Worm (Caenorhabditis elegans): Measurements from ENCODE around the gene srbc-36.
A peak's percentile ranks its signal among the peaks of the same experiment; 100 is the strongest.

The srbc-36 gene

DNA sequence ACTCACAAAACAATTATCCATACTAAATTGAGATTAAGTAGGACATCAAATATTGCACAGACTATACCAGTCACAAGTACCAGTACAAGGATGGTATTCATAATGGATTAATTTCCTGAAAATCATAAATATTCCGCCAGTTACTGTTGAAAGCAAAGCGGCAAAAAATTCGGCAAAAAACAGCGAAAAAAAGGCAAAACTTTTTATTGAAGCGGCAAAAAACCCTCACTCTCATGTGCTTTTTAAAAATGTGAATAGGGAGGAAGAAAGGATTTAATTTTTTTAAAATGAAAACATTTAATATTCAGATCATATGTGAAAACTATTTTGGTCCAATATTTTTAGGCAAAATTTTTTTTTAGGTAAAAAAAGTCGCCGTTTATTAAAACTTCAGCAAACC lies 19.6 kb downstream of the srbc-36 start, which contains the start of gene srbc-29:
srbc-29 (minus strand) TSS at position 101 of the 400 bp plus-strand sequence.
- TF ChIP-seq egl-27 (tag; optimal IDR thresholded peaks at IDR 0.05): no peak
- TF ChIP-seq dmd-8 (GFP tag; IDR thresholded peaks at IDR 0.05): no peak

DNA sequence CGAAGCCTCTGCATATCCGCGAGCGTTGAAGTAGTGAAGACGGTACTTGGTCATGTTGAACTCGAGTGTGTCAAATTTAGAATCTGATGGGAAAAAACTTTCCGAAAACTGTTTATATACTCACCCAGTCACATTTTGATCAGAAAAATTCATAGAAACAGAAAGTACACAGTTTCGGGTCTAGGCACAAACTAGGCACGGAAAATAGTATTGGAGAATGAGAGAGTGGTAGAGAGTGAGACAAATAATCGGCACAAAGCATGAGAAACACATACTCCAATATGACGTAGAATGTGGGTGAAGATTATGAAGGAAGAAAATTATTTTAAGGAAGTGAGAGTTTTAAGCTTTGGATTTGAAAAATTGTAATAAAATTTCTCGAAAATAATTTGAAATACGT lies 21.9 kb downstream of the srbc-36 start, which contains the start of gene gst-33:
gst-33 (minus strand) TSS at position 127 of the 400 bp plus-strand sequence.
- no peak for TF ChIP-seq php-3 (GFP tag; IDR thresholded peaks at IDR 0.05)
- no peak for TF ChIP-seq nhr-11 (tag; optimal IDR thresholded peaks at IDR 0.05)
- TF ChIP-seq F10B5.3 (tag; optimal IDR thresholded peaks at IDR 0.05): no peak
- no peak for TF ChIP-seq nhr-10 (tag; optimal IDR thresholded peaks at IDR 0.05)
- TF ChIP-seq pha-4 (GFP tag; IDR thresholded peaks at IDR 0.05): no peak
- no peak for TF ChIP-seq pha-4 (tag; optimal IDR thresholded peaks at IDR 0.05)
- TF ChIP-seq T26A8.4 (GFP tag; IDR thresholded peaks at IDR 0.05): no peak
- TF ChIP-seq lin-15B (tag; optimal IDR thresholded peaks at IDR 0.05): no peak
- TF ChIP-seq mxl-2 (GFP tag; conservative IDR thresholded peaks at IDR 0.05): no peak
- peak; percentile 50 for TF ChIP-seq pqm-1 (tag; optimal IDR thresholded peaks at IDR 0.05)
- TF ChIP-seq nhr-77 (tag; optimal IDR thresholded peaks at IDR 0.05): peak; percentile 50
- TF ChIP-seq lin-39 (tag; optimal IDR thresholded peaks at IDR 0.05): no peak
- no peak for TF ChIP-seq nhr-76 (tag; optimal IDR thresholded peaks at IDR 0.05)
- no peak for TF ChIP-seq ces-1 (GFP tag; optimal IDR thresholded peaks at IDR 0.05)
- TF ChIP-seq snpc-4 (tag; optimal IDR thresholded peaks at IDR 0.05): no peak
- TF ChIP-seq ctbp-1 (GFP tag; IDR thresholded peaks at IDR 0.05): no peak
- TF ChIP-seq T20F7.1 (GFP tag; optimal IDR thresholded peaks at IDR 0.05): no peak
- peak; percentile 98 for TF ChIP-seq nhr-28 (tag; optimal IDR thresholded peaks at IDR 0.05)
- no peak for TF ChIP-seq daf-8 (GFP tag; IDR thresholded peaks at IDR 0.05)
- no peak for TF ChIP-seq R02D3.7 (tag; optimal IDR thresholded peaks at IDR 0.05)
- no peak for TF ChIP-seq lim-7 (GFP tag; IDR thresholded peaks at IDR 0.05)
- no peak for TF ChIP-seq daf-16 (GFP tag; optimal IDR thresholded peaks at IDR 0.05)
- TF ChIP-seq daf-16 (tag; optimal IDR thresholded peaks at IDR 0.05): peak; percentile 87
- TF ChIP-seq nhr-102 (tag; optimal IDR thresholded peaks at IDR 0.05): peak; percentile 97
- no peak for TF ChIP-seq aha-1 (tag)
- no peak for TF ChIP-seq duxl-1 (tag; optimal IDR thresholded peaks at IDR 0.05; ENCODE audit: poor library complexity)
- no peak for TF ChIP-seq dve-1 (tag; optimal IDR thresholded peaks at IDR 0.05; ENCODE audit: insufficient read depth)
- no peak for TF ChIP-seq lin-1 (GFP tag; IDR thresholded peaks at IDR 0.05)
- no peak for TF ChIP-seq skn-1 (tag; optimal IDR thresholded peaks at IDR 0.05)

DNA sequence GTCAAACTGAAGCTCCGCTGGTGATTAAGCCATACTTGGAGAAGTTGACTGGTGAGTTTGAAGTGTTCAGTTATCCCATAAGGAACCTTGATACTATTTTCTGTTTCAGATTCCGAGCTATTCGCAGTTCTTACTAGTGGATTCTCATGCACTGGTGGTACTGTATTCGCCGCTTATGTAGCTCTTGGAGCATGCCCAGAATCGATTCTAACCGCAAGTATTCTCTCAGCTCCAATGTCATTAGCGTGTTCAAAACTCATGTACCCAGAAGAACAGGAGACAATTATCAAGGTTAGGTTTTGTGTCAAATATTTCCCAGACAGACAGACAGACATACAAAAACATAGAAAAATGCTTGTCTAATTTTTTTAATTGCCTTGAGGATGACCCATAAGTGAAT lies 25.4 kb downstream of the srbc-36 start:
- no peak for TF ChIP-seq ZK337.2 (GFP tag; IDR thresholded peaks at IDR 0.05)
- TF ChIP-seq unc-62 (GFP tag; optimal IDR thresholded peaks at IDR 0.05 in 1 of 2): peak in 1 of 2 experiments; percentile 92
- TF ChIP-seq unc-62 (tag; optimal IDR thresholded peaks at IDR 0.05): no peak

DNA sequence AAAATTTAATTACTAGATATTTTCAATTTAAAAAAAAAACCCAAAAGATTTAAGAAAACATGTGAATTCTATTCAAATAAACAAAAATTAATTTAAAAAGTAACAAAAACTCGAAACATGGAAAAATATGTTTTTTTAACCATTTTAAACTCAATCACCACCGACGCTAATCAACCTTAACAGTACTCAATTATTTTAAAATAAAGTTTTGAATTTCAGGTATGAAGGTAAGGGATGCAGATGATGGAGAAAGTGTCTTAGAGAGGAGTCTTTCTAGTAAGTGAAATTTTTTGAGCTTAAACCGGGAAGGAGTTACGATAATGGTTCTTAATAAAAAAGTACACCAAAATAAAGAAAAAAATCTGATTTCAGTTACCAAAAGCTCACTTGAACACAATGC lies 26.8 kb downstream of the srbc-36 start, which contains the start of gene slc-28.1:
slc-28.1 (plus strand) TSS at position 301 of the 400 bp plus-strand sequence.
- TF ChIP-seq unc-62 (GFP tag; optimal IDR thresholded peaks at IDR 0.05 in 1 of 2) (no peak), unc-62 (tag; optimal IDR thresholded peaks at IDR 0.05) (no peak), tra-1 (GFP tag; IDR thresholded peaks at IDR 0.05) (no peak), ztf-7 (tag; optimal IDR thresholded peaks at IDR 0.05) (no peak), skn-1 (tag; optimal IDR thresholded peaks at IDR 0.05) (no peak), ctbp-1 (GFP tag; IDR thresholded peaks at IDR 0.05) (no peak)

DNA sequence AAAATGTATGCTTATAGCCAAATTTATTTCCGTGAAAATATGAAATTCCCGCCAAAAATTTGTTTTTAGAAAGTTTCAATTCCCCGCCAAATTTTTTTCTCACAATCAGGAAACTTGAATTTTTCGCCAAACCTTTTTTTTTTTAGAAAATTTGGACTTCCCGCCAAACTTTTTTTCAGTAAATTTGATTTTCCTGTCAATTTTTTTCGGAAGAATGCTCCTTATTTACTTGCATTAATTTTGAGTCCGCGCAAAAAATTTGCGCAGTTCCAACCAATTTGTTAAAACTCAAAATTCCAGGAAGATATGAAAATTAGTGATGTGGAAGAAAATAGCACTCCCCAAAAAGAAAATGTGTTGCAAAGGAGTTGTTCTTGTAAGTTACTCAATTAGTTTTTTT lies 30.4 kb downstream of the srbc-36 start, which contains the start of gene slc-28.2:
slc-28.2 (plus strand) TSS at position 301 of the 400 bp plus-strand sequence.
- TF ChIP-seq fos-1 (tag; optimal IDR thresholded peaks at IDR 0.05) (no peak), nhr-237 (tag; optimal IDR thresholded peaks at IDR 0.05) (no peak), nhr-102 (tag; optimal IDR thresholded peaks at IDR 0.05) (no peak), duxl-1 (tag; optimal IDR thresholded peaks at IDR 0.05; ENCODE audit: poor library complexity) (no peak), mep-1 (tag; optimal IDR thresholded peaks at IDR 0.05) (no peak), unc-130 (GFP tag; optimal IDR thresholded peaks at IDR 0.05) (no peak), ctbp-1 (GFP tag; IDR thresholded peaks at IDR 0.05) (no peak)

Measured in whole organism, L4 larva.